Worm (Caenorhabditis elegans) whole organism, L4 larva: Measurements from ENCODE around the gene W09D6.1.

ENCODE experiments used
- D1046.2 ChIP-seq: fragments of 200-800 bp; sonication (Bioruptor generic); IDR thresholded peaks from 2 replicates; pipeline ENCODE4 v1.3.6; 2022; ENCODE audit warnings: missing genetic modification characterization, missing compliant biosample characterization
- F26F4.8 ChIP-seq: fragments of 200-800 bp; sonication (Bioruptor generic); conservative IDR thresholded peaks from 2 replicates; pipeline ENCODE4 v1.3.6; 2022; ENCODE audit warnings: missing genetic modification characterization, missing compliant biosample characterization
- R02D3.7 ChIP-seq: fragments of 150-350 bp; sonication (generic microtip); optimal IDR thresholded peaks from 3 replicates; lab custom pipeline; 2014; ENCODE audit warnings: missing biosample characterization, missing genetic modification characterization
- T20F7.1 ChIP-seq: fragments of 200-800 bp; sonication (Bioruptor generic); optimal IDR thresholded peaks from 2 replicates; lab custom pipeline; 2018; ENCODE audit warnings: mild to moderate bottlenecking, missing genetic modification characterization, missing compliant biosample characterization
- Y105C5A.15 ChIP-seq: fragments of 200-800 bp; sonication (Bioruptor generic); IDR thresholded peaks from 2 replicates; pipeline ENCODE4 v1.3.6; 2022; ENCODE audit warnings: missing genetic modification characterization, missing compliant biosample characterization
- Y75B8A.6 ChIP-seq: fragments of 200-800 bp; sonication (Bioruptor generic); IDR thresholded peaks from 2 replicates; pipeline ENCODE4 v1.3.6; 2022; ENCODE audit warnings: missing genetic modification reagents, missing genetic modification characterization, missing compliant biosample characterization
- aha-1 ChIP-seq: fragments of 150-350 bp; peaks from one replicate; lab custom pipeline; 2014; ENCODE audit warnings: missing biosample characterization, missing genetic modification characterization
- ceh-28 ChIP-seq: fragments of 150-350 bp; optimal IDR thresholded peaks from 2 replicates; lab custom pipeline; 2014; ENCODE audit warnings: missing biosample characterization, missing genetic modification reagents, missing genetic modification characterization
- ces-1 ChIP-seq: fragments of 150-350 bp; sonication (generic microtip); optimal IDR thresholded peaks from 4 replicates; lab custom pipeline; 2014; ENCODE audit warnings: missing biosample characterization, missing genetic modification reagents, missing genetic modification characterization
- daf-16 ChIP-seq, 3 experiments: sonication (generic microtip); optimal IDR thresholded peaks; 2 replicates each; lab custom pipeline; 2016 to 2017; ENCODE audit warnings: missing genetic modification characterization in 3 of 3, missing genetic modification reagents in 3 of 3, mild to moderate bottlenecking in 2 of 3, missing compliant biosample characterization in 2 of 3, missing biosample characterization in 1 of 3, moderate library complexity in 1 of 3
- dmd-6 ChIP-seq: fragments of 200-800 bp; sonication (Bioruptor generic); IDR thresholded peaks from 2 replicates; pipeline ENCODE4 v1.3.6; 2022; ENCODE audit warnings: missing genetic modification reagents, missing genetic modification characterization, missing compliant biosample characterization
- dve-1 ChIP-seq: sonication (generic microtip); optimal IDR thresholded peaks from 2 replicates; lab custom pipeline; 2017; ENCODE audit warnings: antibody characterized with exemption, mild to moderate bottlenecking, missing genetic modification characterization, missing compliant biosample characterization; ENCODE audit not compliant: insufficient read depth
- fkh-10 ChIP-seq: fragments of 150-350 bp; optimal IDR thresholded peaks from 2 replicates; lab custom pipeline; 2014; ENCODE audit warnings: missing biosample characterization, missing genetic modification reagents, missing genetic modification characterization
- gei-8 ChIP-seq: fragments of 200-800 bp; sonication (Bioruptor generic); optimal IDR thresholded peaks from 2 replicates; lab custom pipeline; 2018; ENCODE audit warnings: mild to moderate bottlenecking, missing genetic modification characterization, missing compliant biosample characterization
- hif-1 ChIP-seq, 2 experiments: sonication (generic microtip); optimal IDR thresholded peaks; 2 replicates each; lab custom pipeline; 2016 to 2017; ENCODE audit warnings: missing compliant biosample characterization in 2 of 2, missing genetic modification characterization in 2 of 2, missing genetic modification reagents in 2 of 2, missing genotype in 2 of 2, mild to moderate bottlenecking in 1 of 2
- hlh-11 ChIP-seq: fragments of 200-800 bp; sonication (Bioruptor generic); optimal IDR thresholded peaks from 2 replicates; lab custom pipeline; 2018; ENCODE audit warnings: mild to moderate bottlenecking, missing genetic modification characterization, missing compliant biosample characterization
- hlh-30 ChIP-seq: sonication (generic microtip); optimal IDR thresholded peaks from 2 replicates; lab custom pipeline; 2017; ENCODE audit warnings: antibody characterized with exemption, mild to moderate bottlenecking, missing genetic modification characterization, missing compliant biosample characterization; ENCODE audit not compliant: insufficient read depth
- lin-1 ChIP-seq: fragments of 200-800 bp; sonication (Bioruptor generic); IDR thresholded peaks from 2 replicates; pipeline ENCODE4 v1.3.6; 2022; ENCODE audit warnings: missing genetic modification reagents, missing genetic modification characterization, missing compliant biosample characterization
- lin-13 ChIP-seq: fragments of 150-350 bp; optimal IDR thresholded peaks from 2 replicates; lab custom pipeline; 2014; ENCODE audit warnings: missing biosample characterization, missing genetic modification reagents, missing genetic modification characterization
- lin-38 ChIP-seq: fragments of 200-800 bp; sonication (Bioruptor generic); IDR thresholded peaks from 2 replicates; pipeline ENCODE4 v1.3.6; 2022; ENCODE audit warnings: missing genetic modification reagents, missing genetic modification characterization, missing compliant biosample characterization
- madf-5 ChIP-seq, 2 experiments: fragments of 200-800 bp; sonication (Bioruptor generic); IDR thresholded peaks; 2 replicates each; pipeline ENCODE4 v1.3.6; 2022; ENCODE audit warnings: missing compliant biosample characterization in 2 of 2, missing genetic modification characterization in 2 of 2
- mdl-1 ChIP-seq, 2 experiments: fragments of 150-350 bp in 1 of 2; sonication (generic microtip) in 1 of 2; optimal IDR thresholded peaks; 2 replicates each; lab custom pipeline; 2014 to 2017; ENCODE audit warnings: missing biosample characterization in 2 of 2, missing genetic modification characterization in 2 of 2
- mdt-29 ChIP-seq: fragments of 200-800 bp; sonication (Bioruptor generic); IDR thresholded peaks from 2 replicates; pipeline ENCODE4 v1.3.6; 2022; ENCODE audit warnings: missing genetic modification reagents, missing genetic modification characterization, missing compliant biosample characterization
- mep-1 ChIP-seq: fragments of 150-350 bp; sonication (generic microtip); optimal IDR thresholded peaks from 3 replicates; lab custom pipeline; 2014; ENCODE audit warnings: missing biosample characterization, missing genetic modification characterization
- mes-2 ChIP-seq: sonication (generic microtip); optimal IDR thresholded peaks from 2 replicates; lab custom pipeline; 2016; ENCODE audit warnings: missing genotype, mild to moderate bottlenecking, missing genetic modification characterization, missing compliant biosample characterization; ENCODE audit not compliant: poor library complexity, severe bottlenecking
- mxl-3 ChIP-seq: fragments of 200-800 bp; sonication (Bioruptor generic); optimal IDR thresholded peaks from 2 replicates; lab custom pipeline; 2018; ENCODE audit warnings: mild to moderate bottlenecking, missing genetic modification characterization, missing compliant biosample characterization
- nhr-102 ChIP-seq: sonication (generic microtip); optimal IDR thresholded peaks from 2 replicates; lab custom pipeline; 2016; ENCODE audit warnings: mild to moderate bottlenecking, missing genetic modification characterization, moderate library complexity, missing compliant biosample characterization
- nhr-28 ChIP-seq: fragments of 150-350 bp; optimal IDR thresholded peaks from 2 replicates; lab custom pipeline; 2014; ENCODE audit warnings: missing biosample characterization, missing genetic modification characterization
- nhr-42 ChIP-seq: fragments of 200-800 bp; sonication (Bioruptor generic); IDR thresholded peaks from 2 replicates; pipeline ENCODE4 v1.3.6; 2022; ENCODE audit warnings: missing genetic modification characterization, missing compliant biosample characterization
- pqm-1 ChIP-seq: sonication (generic microtip); optimal IDR thresholded peaks from 2 replicates; lab custom pipeline; 2017; ENCODE audit warnings: missing biosample characterization, missing genetic modification characterization
- saeg-2 ChIP-seq: fragments of 200-800 bp; sonication (Bioruptor generic); IDR thresholded peaks from 2 replicates; pipeline ENCODE4 v1.3.6; 2022; ENCODE audit warnings: missing genetic modification reagents, missing genetic modification characterization, missing compliant biosample characterization
- sdz-12 ChIP-seq: fragments of 200-800 bp; sonication (Bioruptor generic); optimal IDR thresholded peaks from 2 replicates; lab custom pipeline; 2018; ENCODE audit warnings: mild to moderate bottlenecking, missing genetic modification characterization, missing compliant biosample characterization
- set-16 ChIP-seq: fragments of 200-800 bp; sonication (Bioruptor generic); IDR thresholded peaks from 2 replicates; pipeline ENCODE4 v1.3.6; 2022; ENCODE audit warnings: missing genetic modification reagents, missing genetic modification characterization, missing compliant biosample characterization
- skn-1 ChIP-seq: fragments of 150-350 bp; optimal IDR thresholded peaks from 2 replicates; lab custom pipeline; 2014; ENCODE audit warnings: missing biosample characterization, missing genetic modification characterization
- tra-1 ChIP-seq: fragments of 200-800 bp; sonication (Bioruptor generic); IDR thresholded peaks from 2 replicates; pipeline ENCODE4 v1.3.6; 2022; ENCODE audit warnings: missing genetic modification reagents, missing genetic modification characterization, missing compliant biosample characterization
- unc-39 ChIP-seq: sonication (generic microtip); optimal IDR thresholded peaks from 2 replicates; lab custom pipeline; 2017; ENCODE audit warnings: missing biosample characterization, missing genetic modification characterization
- unc-62 ChIP-seq, 3 experiments: fragments of 150-350 bp in 1 of 3; sonication (generic microtip); optimal IDR thresholded peaks in 2 of 3; peaks in 1 of 3; 1 replicate in 1 of 3; 2 replicates in 2 of 3; lab custom pipeline; 2014 to 2017; ENCODE audit warnings: missing biosample characterization in 3 of 3, missing genetic modification characterization in 3 of 3, missing genetic modification reagents in 3 of 3, missing genotype in 1 of 3
- zfp-3 ChIP-seq: fragments of 200-800 bp; sonication (Bioruptor generic); conservative IDR thresholded peaks from 2 replicates; pipeline ENCODE4 v1.3.6; 2022; ENCODE audit warnings: missing genetic modification reagents, missing genetic modification characterization, missing compliant biosample characterization
- zip-11 ChIP-seq: fragments of 200-800 bp; sonication (Bioruptor generic); IDR thresholded peaks from 2 replicates; pipeline ENCODE4 v1.3.6; 2022; ENCODE audit warnings: missing genetic modification characterization, missing compliant biosample characterization
- ztf-11 ChIP-seq: fragments of 150-350 bp; optimal IDR thresholded peaks from 2 replicates; lab custom pipeline; 2014; ENCODE audit warnings: missing biosample characterization, missing genetic modification characterization
- ztf-7 ChIP-seq: fragments of 150-350 bp; optimal IDR thresholded peaks from 2 replicates; lab custom pipeline; 2014; ENCODE audit warnings: missing biosample characterization, missing genetic modification characterization

W09D6.1 gene

ce11 chrIII:11039250-11039649 lies 29.4 kb upstream of the W09D6.1 start (continued):
- TF ChIP-seq gei-8 (GFP tag; lab: Kevin White, UChicago) = no peak
- no peak for TF ChIP-seq F26F4.8 (GFP tag; lab: Robert Waterston, UW)
- TF ChIP-seq sdz-12 (GFP tag; lab: Kevin White, UChicago) = no peak
- TF ChIP-seq dmd-6 = peak; percentile 21; the same call in 1 of the 2 replicates
- TF ChIP-seq Y75B8A.6 (GFP tag; lab: Robert Waterston, UW) = no peak
- no peak for TF ChIP-seq mdt-29 (GFP tag; lab: Robert Waterston, UW)
- TF ChIP-seq R02D3.7 (tag; lab: Kevin White, UChicago) = no peak

- TF ChIP-seq hlh-30 (tag; lab: Kevin White, UChicago) = peak; percentile 46
- peak; percentile 69 for TF ChIP-seq nhr-28 (tag; lab: Kevin White, UChicago)
- TF ChIP-seq mdl-1 (tag; optimal IDR thresholded peaks at IDR 0.05; lab: Kevin White, UChicago) = peak; percentile 21 to 70
- TF ChIP-seq aha-1 (tag; lab: Kevin White, UChicago) = peak; percentile 64
- TF ChIP-seq daf-16 (GFP tag; optimal IDR thresholded peaks at IDR 0.05; lab: Kevin White, UChicago) = peak in 1 of 2 experiments; percentile 6
- peak; percentile 48 for TF ChIP-seq daf-16 (tag; optimal IDR thresholded peaks at IDR 0.05; lab: Kevin White, UChicago)
- TF ChIP-seq mxl-3 (GFP tag; lab: Kevin White, UChicago) = peak; percentile 93
- no peak for TF ChIP-seq unc-39
- TF ChIP-seq nhr-102 (tag; lab: Kevin White, UChicago) = no peak
- peak; percentile 33 for TF ChIP-seq pqm-1 (tag; lab: Kevin White, UChicago)
These were observed 28.0 kb upstream of the W09D6.1 start for ce11 chrIII:11040606-11041005.

- TF ChIP-seq unc-62 (GFP tag; optimal IDR thresholded peaks at IDR 0.05 in 1 of 2; lab: Kevin White, UChicago) = peak in 1 of 2 experiments; percentile 1
- no peak for TF ChIP-seq unc-62 (tag; optimal IDR thresholded peaks at IDR 0.05; lab: Kevin White, UChicago)
- peak; percentile 87 for TF ChIP-seq aha-1 (tag; lab: Kevin White, UChicago)
- TF ChIP-seq set-16 (GFP tag; lab: Robert Waterston, UW) = peak; percentile 71
- TF ChIP-seq ces-1 (GFP tag; lab: Kevin White, UChicago) = no peak
These were observed 23.5 kb upstream of the W09D6.1 start for ce11 chrIII:11045196-11045595.

- TF ChIP-seq daf-16 (GFP tag; optimal IDR thresholded peaks at IDR 0.05; lab: Kevin White, UChicago) (no peak), daf-16 (tag; optimal IDR thresholded peaks at IDR 0.05; lab: Kevin White, UChicago) (peak; percentile 39), nhr-28 (tag; lab: Kevin White, UChicago) (peak; percentile 76), dmd-6 (peak; percentile 34; the same call in 1 of the 2 replicates), ztf-7 (no peak), hlh-11 (peak; percentile 43), pqm-1 (tag; lab: Kevin White, UChicago) (peak; percentile 81), tra-1 (no peak), dve-1 (peak; percentile 30), mep-1 (tag; lab: Kevin White, UChicago) (peak; percentile 3)
These were observed 22.1 kb upstream of the W09D6.1 start for ce11 chrIII:11046549-11046948.

- TF ChIP-seq hif-1 (tag; optimal IDR thresholded peaks at IDR 0.05; lab: Kevin White, UChicago) (peak in 1 of 2 experiments; percentile 19), zfp-3 (GFP tag; lab: Robert Waterston, UW) (no peak), skn-1 (tag; lab: Kevin White, UChicago) (no peak), madf-5 (GFP tag; IDR thresholded peaks at IDR 0.05; lab: Robert Waterston, UW) (no peak), mes-2 (peak; percentile 50), ztf-11 (tag; lab: Kevin White, UChicago) (no peak), nhr-42 (no peak), mep-1 (tag; lab: Kevin White, UChicago) (peak; percentile 22), ces-1 (GFP tag; lab: Kevin White, UChicago) (no peak), lin-13 (GFP tag; lab: Kevin White, UChicago) (no peak), lin-1 (GFP tag; lab: Robert Waterston, UW) (no peak), saeg-2 (GFP tag; lab: Robert Waterston, UW) (no peak), fkh-10 (GFP tag; lab: Kevin White, UChicago) (no peak), pqm-1 (tag; lab: Kevin White, UChicago) (peak; percentile 44), zip-11 (GFP tag; lab: Robert Waterston, UW) (no peak), D1046.2 (GFP tag; lab: Robert Waterston, UW) (no peak), lin-38 (GFP tag; lab: Robert Waterston, UW) (no peak; the same call in 1 of the 2 replicates), ceh-28 (tag; lab: Kevin White, UChicago) (no peak), Y105C5A.15 (no peak), ztf-7 (no peak), T20F7.1 (no peak), mdl-1 (tag; optimal IDR thresholded peaks at IDR 0.05; lab: Kevin White, UChicago) (peak; percentile 11 to 67)
These were observed 18.0 kb upstream of the W09D6.1 start for ce11 chrIII:11050658-11051118.
